Worm (Caenorhabditis elegans) whole organism, young adult: ENCODE results near the gene ptp-4A2.

Experiments
- ZK185.1 ChIP-seq: sonication (generic microtip); optimal IDR thresholded peaks from 2 replicates; lab custom pipeline; 2016; ENCODE audit warnings: mild to moderate bottlenecking, missing genetic modification characterization, missing compliant biosample characterization; ENCODE audit not compliant: poor library complexity, severe bottlenecking
- bed-2 ChIP-seq: fragments of 200-800 bp; sonication (Bioruptor generic); IDR thresholded peaks from 2 replicates; pipeline ENCODE4 v1.3.6; 2022; ENCODE audit warnings: missing genetic modification reagents, missing genetic modification characterization, missing compliant biosample characterization
- snpc-1.3 ChIP-seq: sonication (generic microtip); optimal IDR thresholded peaks from 2 replicates; lab custom pipeline; 2017; ENCODE audit warnings: missing genetic modification characterization, mild to moderate bottlenecking, missing compliant biosample characterization, antibody characterized with exemption, moderate library complexity, missing genotype, missing genetic modification reagents; ENCODE audit not compliant: insufficient read depth

ptp-4A2 gene

DNA sequence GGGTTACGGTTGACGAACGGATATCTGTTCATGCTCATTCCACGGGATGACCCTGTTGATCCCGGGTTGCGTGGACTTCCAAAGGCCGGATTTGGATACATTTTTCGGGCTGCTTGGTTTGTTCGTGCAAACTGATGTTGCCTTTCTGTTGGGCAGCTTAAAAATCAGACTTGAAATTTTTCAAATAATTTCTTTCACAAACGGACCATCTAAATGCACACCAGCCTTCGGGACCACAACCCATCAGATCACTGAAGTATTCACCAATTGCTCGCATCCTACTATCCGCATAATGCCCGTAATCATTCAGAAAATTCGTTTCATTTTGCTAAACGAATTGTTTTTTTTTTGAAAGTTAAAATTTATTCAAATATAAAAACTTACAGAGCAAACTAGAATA, 47.5 kb downstream of the ptp-4A2 start, which contains the start of gene F47F2.3:
TSS of gene F47F2.3 (minus strand) at position 101 of the 400 bp plus-strand sequence.
- TF ChIP-seq bed-2 (GFP tag; lab: Robert Waterston, UW) (no peak), snpc-1.3 (tag; lab: Kevin White, UChicago) (no peak), ZK185.1 (tag; lab: Kevin White, UChicago) (no peak)
